Fruit fly (Drosophila melanogaster) whole organism, embryonic: Measurements from ENCODE around the gene CG43163.

Experiments used
- ATbp ChIP-seq: fragments of 200-800 bp; sonication (Bioruptor generic); optimal IDR thresholded peaks from 2 replicates; lab custom pipeline; 2017; ENCODE audit warnings: missing biosample characterization, mild to moderate bottlenecking, missing genetic modification characterization, missing genetic modification reagents
- Antp ChIP-seq: fragments of 200-800 bp; sonication (Bioruptor generic); optimal IDR thresholded peaks from 3 replicates; lab custom pipeline; 2016; ENCODE audit warnings: missing biosample characterization, missing genetic modification characterization
- CG11504 ChIP-seq: fragments of 200-800 bp; sonication (Bioruptor generic); optimal IDR thresholded peaks from 3 replicates; lab custom pipeline; 2019; ENCODE audit warnings: missing biosample characterization, mild to moderate bottlenecking, missing genetic modification characterization, moderate library complexity
- CG13424 ChIP-seq: fragments of 200-800 bp; sonication (Bioruptor generic); optimal IDR thresholded peaks from 2 replicates; lab custom pipeline; 2019; ENCODE audit warnings: missing biosample characterization, mild to moderate bottlenecking, missing genetic modification characterization, moderate library complexity
- Sin3A ChIP-seq: fragments of >200 bp; optimal IDR thresholded peaks from 2 replicates; lab custom pipeline; 2018
- dati ChIP-seq: fragments of 200-800 bp; sonication (Bioruptor generic); IDR thresholded peaks from 2 replicates; pipeline ENCODE4 v1.3.6; 2022; ENCODE audit warnings: missing biosample characterization, missing genetic modification characterization
- ewg ChIP-seq: fragments of 200-800 bp; sonication (Bioruptor generic); optimal IDR thresholded peaks from 3 replicates; lab custom pipeline; 2017; ENCODE audit warnings: mild to moderate bottlenecking, missing biosample characterization, missing genetic modification reagents, missing genetic modification characterization
- kay ChIP-seq: fragments of 200-800 bp; sonication (Bioruptor generic); optimal IDR thresholded peaks from 2 replicates; lab custom pipeline; 2016; ENCODE audit warnings: missing biosample characterization, missing genetic modification characterization
- mam ChIP-seq: fragments of 200-800 bp; sonication (Bioruptor generic); optimal IDR thresholded peaks from 3 replicates; lab custom pipeline; 2016; ENCODE audit warnings: missing biosample characterization, missing genetic modification characterization

- TF ChIP-seq mam (GFP tag; lab: Kevin White, UChicago) = no peak
- no peak for TF ChIP-seq Antp (GFP tag; lab: Kevin White, UChicago)
- TF ChIP-seq kay (GFP tag; lab: Kevin White, UChicago) = no peak
- no peak for TF ChIP-seq CG13424 (tag; lab: Kevin White, UChicago)
- TF ChIP-seq CG11504 (tag; lab: Kevin White, UChicago) = no peak
- TF ChIP-seq Sin3A (lab: Kevin White, UChicago) = no peak
- TF ChIP-seq dati (GFP tag; lab: Robert Waterston, UW) = no peak
- no peak for TF ChIP-seq ewg (GFP tag; lab: Kevin White, UChicago)
- TF ChIP-seq ATbp (GFP tag; lab: Kevin White, UChicago) = no peak
These were observed 46.2 kb upstream of the CG43163 start for dm6 chr3L:8553125-8553524.
